Worm (Caenorhabditis elegans) whole organism, L2 larva: Measurements from ENCODE around the gene ZK262.9.

Experiments used
- ceh-82 ChIP-seq: fragments of 150-350 bp; optimal IDR thresholded peaks from 2 replicates; lab custom pipeline; 2014; ENCODE audit warnings: missing biosample characterization, missing genetic modification characterization
- elt-1 ChIP-seq: fragments of 150-350 bp; optimal IDR thresholded peaks from 2 replicates; lab custom pipeline; 2014; ENCODE audit warnings: missing biosample characterization, missing genetic modification characterization
- fos-1 ChIP-seq: fragments of 150-350 bp; optimal IDR thresholded peaks from 2 replicates; lab custom pipeline; 2014; ENCODE audit warnings: missing biosample characterization, missing genetic modification characterization
- lin-13 ChIP-seq: fragments of 150-350 bp; optimal IDR thresholded peaks from 2 replicates; lab custom pipeline; 2014; ENCODE audit warnings: missing biosample characterization, missing genetic modification reagents, missing genetic modification characterization
- nhr-21 ChIP-seq: fragments of 150-350 bp; optimal IDR thresholded peaks from 2 replicates; lab custom pipeline; 2014; ENCODE audit warnings: missing biosample characterization, missing genetic modification characterization
- skn-1 ChIP-seq: sonication (generic microtip); optimal IDR thresholded peaks from 2 replicates; lab custom pipeline; 2017; ENCODE audit warnings: missing biosample characterization, missing genetic modification characterization
- zag-1 ChIP-seq: fragments of 150-350 bp; optimal IDR thresholded peaks from 2 replicates; lab custom pipeline; 2014; ENCODE audit warnings: missing biosample characterization, missing genetic modification characterization

DNA sequence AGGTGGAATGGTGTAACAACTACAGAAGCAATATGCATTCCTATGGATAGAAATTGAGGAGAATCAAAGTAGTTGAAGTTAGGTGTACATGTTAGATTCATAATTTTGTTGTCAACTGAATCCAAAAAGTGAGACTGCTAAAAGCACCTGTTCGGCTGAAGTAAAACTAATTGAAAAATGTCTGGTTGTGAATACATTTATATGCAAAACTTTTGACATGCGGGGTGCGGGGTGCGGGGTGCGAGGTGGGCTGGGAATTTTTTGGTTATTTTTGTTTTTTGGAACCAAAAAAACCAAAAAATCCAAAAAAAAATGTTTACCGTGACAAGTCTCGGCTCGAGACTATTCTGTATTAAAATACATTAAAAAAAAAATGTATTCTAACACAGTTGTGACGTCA, 29.4 kb upstream of the ZK262.9 start, which contains the start of gene srh-207:
- no peak for TF ChIP-seq lin-13
- TF ChIP-seq ceh-82 (tag; lab: Kevin White, UChicago), result no peak
- no peak for TF ChIP-seq elt-1 (tag; lab: Kevin White, UChicago)
- no peak for TF ChIP-seq zag-1
- TF ChIP-seq fos-1, result no peak
- TF ChIP-seq nhr-21 (tag; lab: Kevin White, UChicago), result no peak
- no peak for TF ChIP-seq skn-1 (tag; lab: Kevin White, UChicago)
